Fruit fly (Drosophila melanogaster) whole organism, wandering third instar larva: ENCODE data around the gene Lsd-1.

Experiments
- Dfd ChIP-seq: fragments of >200 bp; optimal IDR thresholded peaks from 2 replicates; lab custom pipeline; 2017; ENCODE audit warnings: missing biosample characterization, missing genetic modification characterization
- GATAd ChIP-seq: sonication (Bioruptor generic); optimal IDR thresholded peaks from 2 replicates; lab custom pipeline; 2016; ENCODE audit warnings: missing biosample characterization, missing genetic modification characterization
- lola ChIP-seq: fragments of >200 bp; optimal IDR thresholded peaks from 2 replicates; lab custom pipeline; 2017; ENCODE audit warnings: missing biosample characterization, missing genetic modification characterization
- psq ChIP-seq: fragments of 200-800 bp; sonication (Bioruptor generic); optimal IDR thresholded peaks from 3 replicates; lab custom pipeline; 2017; ENCODE audit warnings: missing biosample characterization, mild to moderate bottlenecking, missing genetic modification characterization, moderate library complexity
- usp ChIP-seq: fragments of >200 bp; optimal IDR thresholded peaks from 2 replicates; lab custom pipeline; 2017; ENCODE audit warnings: missing biosample characterization, missing genetic modification characterization
- woc ChIP-seq: sonication (Bioruptor generic); optimal IDR thresholded peaks from 2 replicates; lab custom pipeline; 2016; ENCODE audit warnings: missing biosample characterization, mild to moderate bottlenecking, missing genetic modification characterization

dm6 chr3R:23730472-23730801, 33.2 kb upstream of the Lsd-1 start:
- TF ChIP-seq lola = no peak
- TF ChIP-seq psq (GFP tag; lab: Kevin White, UChicago) = no peak
- TF ChIP-seq woc (GFP tag; lab: Kevin White, UChicago) = no peak
- no peak for TF ChIP-seq GATAd (GFP tag; lab: Kevin White, UChicago)
- no peak for TF ChIP-seq usp
- TF ChIP-seq Dfd (GFP tag; lab: Kevin White, UChicago) = no peak
